Fruit fly (Drosophila melanogaster) whole organism, prepupa: Measurements from ENCODE around the gene CG13970.

Source experiments
- Blimp-1 ChIP-seq: fragments of 200-800 bp; sonication (Bioruptor generic); optimal IDR thresholded peaks from 3 replicates; lab custom pipeline; 2017; ENCODE audit warnings: missing biosample characterization, missing genetic modification characterization, mild to moderate bottlenecking, moderate library complexity, missing genetic modification reagents
- CG10669 ChIP-seq: fragments of 200-800 bp; sonication (Bioruptor generic); optimal IDR thresholded peaks from 3 replicates; lab custom pipeline; 2018; ENCODE audit warnings: missing biosample characterization, mild to moderate bottlenecking, missing genetic modification characterization, moderate library complexity
- CG11294 ChIP-seq: fragments of 200-800 bp; sonication (Bioruptor generic); IDR thresholded peaks from 2 replicates; pipeline ENCODE4 v1.3.6; 2022; ENCODE audit warnings: missing biosample characterization, missing genetic modification characterization
- CG11902 ChIP-seq: fragments of 200-800 bp; sonication (Bioruptor generic); optimal IDR thresholded peaks from 3 replicates; lab custom pipeline; 2016; ENCODE audit warnings: missing biosample characterization, missing genetic modification characterization
- CG15336 ChIP-seq: fragments of 200-800 bp; sonication (Bioruptor generic); IDR thresholded peaks from 2 replicates; pipeline ENCODE4 v1.3.6; 2022; ENCODE audit warnings: missing biosample characterization, missing genetic modification characterization
- CG1621 ChIP-seq: fragments of 200-800 bp; sonication (Bioruptor generic); optimal IDR thresholded peaks from 3 replicates; lab custom pipeline; 2018; ENCODE audit warnings: missing biosample characterization, mild to moderate bottlenecking, missing genetic modification characterization
- CG16779 ChIP-seq: fragments of 200-800 bp; sonication (Bioruptor generic); optimal IDR thresholded peaks from 3 replicates; lab custom pipeline; 2017; ENCODE audit warnings: missing biosample characterization, mild to moderate bottlenecking, missing genetic modification characterization
- CG3032 ChIP-seq: fragments of 200-800 bp; optimal IDR thresholded peaks from 2 replicates; lab custom pipeline; 2019; ENCODE audit warnings: missing biosample characterization, mild to moderate bottlenecking, missing genetic modification characterization, moderate library complexity
- CG31627 ChIP-seq: fragments of 200-800 bp; sonication (Bioruptor generic); optimal IDR thresholded peaks from 3 replicates; lab custom pipeline; 2016; ENCODE audit warnings: missing biosample characterization, missing genetic modification characterization
- CG32006 ChIP-seq: fragments of 200-800 bp; sonication (Bioruptor generic); optimal IDR thresholded peaks from 3 replicates; lab custom pipeline; 2017; ENCODE audit warnings: missing biosample characterization, mild to moderate bottlenecking, missing genetic modification characterization
- CG3919 ChIP-seq: fragments of 200-800 bp; sonication (Bioruptor generic); optimal IDR thresholded peaks from 3 replicates; lab custom pipeline; 2016; ENCODE audit warnings: missing biosample characterization, missing genetic modification characterization
- CG4318 ChIP-seq: fragments of 200-800 bp; sonication (Bioruptor generic); optimal IDR thresholded peaks from 3 replicates; lab custom pipeline; 2017; ENCODE audit warnings: missing biosample characterization, mild to moderate bottlenecking, missing genetic modification characterization
- CG6163 ChIP-seq: fragments of 200-800 bp; sonication (Bioruptor generic); IDR thresholded peaks from 3 replicates; pipeline ENCODE4 v1.3.6; 2022; ENCODE audit warnings: missing biosample characterization, missing genetic modification characterization
- CG6276 ChIP-seq: fragments of 200-800 bp; sonication (Bioruptor generic); optimal IDR thresholded peaks from 2 replicates; lab custom pipeline; 2017; ENCODE audit warnings: missing biosample characterization, mild to moderate bottlenecking, missing genetic modification characterization
- CG6792 ChIP-seq: fragments of 200-800 bp; sonication (Bioruptor generic); optimal IDR thresholded peaks from 3 replicates; lab custom pipeline; 2016; ENCODE audit warnings: missing biosample characterization, missing genetic modification characterization
- CG6808 ChIP-seq: fragments of 200-800 bp; sonication (Bioruptor generic); optimal IDR thresholded peaks from 3 replicates; lab custom pipeline; 2017; ENCODE audit warnings: missing biosample characterization, missing genetic modification characterization, mild to moderate bottlenecking, moderate library complexity, missing genetic modification reagents
- CG6854 ChIP-seq: fragments of 200-800 bp; sonication (Bioruptor generic); optimal IDR thresholded peaks from 2 replicates; lab custom pipeline; 2017; ENCODE audit warnings: missing biosample characterization, mild to moderate bottlenecking, missing genetic modification characterization
- CG7368 ChIP-seq: fragments of 200-800 bp; sonication (Bioruptor generic); optimal IDR thresholded peaks from 3 replicates; lab custom pipeline; 2016; ENCODE audit warnings: missing biosample characterization, missing genetic modification characterization
- CG8119 ChIP-seq: fragments of 200-800 bp; sonication (Bioruptor generic); IDR thresholded peaks from 3 replicates; pipeline ENCODE4 v1.3.6; 2022; ENCODE audit warnings: missing biosample characterization, missing genetic modification characterization
- CG8319 ChIP-seq: fragments of 200-800 bp; sonication (Bioruptor generic); optimal IDR thresholded peaks from 3 replicates; lab custom pipeline; 2016; ENCODE audit warnings: missing biosample characterization, missing genetic modification characterization
- Eip75B ChIP-seq: fragments of 200-800 bp; sonication (Bioruptor generic); optimal IDR thresholded peaks from 3 replicates; lab custom pipeline; 2016; ENCODE audit warnings: missing biosample characterization, missing genetic modification characterization
- Eip78C ChIP-seq: fragments of 200-800 bp; sonication (Bioruptor generic); peaks from one replicate; lab custom pipeline; 2016; ENCODE audit warnings: missing biosample characterization, missing genetic modification characterization
- Ets96B ChIP-seq: fragments of 200-800 bp; optimal IDR thresholded peaks from 2 replicates; lab custom pipeline; 2019; ENCODE audit warnings: missing biosample characterization, mild to moderate bottlenecking, missing genetic modification characterization, moderate library complexity
- Gug ChIP-seq: fragments of 200-800 bp; sonication (Bioruptor generic); IDR thresholded peaks from 2 replicates; pipeline ENCODE4 v1.3.6; 2022; ENCODE audit warnings: missing biosample characterization, missing genetic modification characterization
- Hr38 ChIP-seq: sonication (Bioruptor generic); optimal IDR thresholded peaks from 2 replicates; lab custom pipeline; 2016; ENCODE audit warnings: missing biosample characterization, missing genetic modification characterization
- Hr39 ChIP-seq: fragments of 200-800 bp; sonication (Bioruptor generic); optimal IDR thresholded peaks from 2 replicates; lab custom pipeline; 2016; ENCODE audit warnings: missing biosample characterization, missing genetic modification characterization
- Lpt ChIP-seq: fragments of 200-800 bp; sonication (Bioruptor generic); optimal IDR thresholded peaks from 3 replicates; lab custom pipeline; 2016; ENCODE audit warnings: missing biosample characterization, missing genetic modification characterization
- Met ChIP-seq: fragments of 200-800 bp; sonication (Bioruptor generic); optimal IDR thresholded peaks from 3 replicates; lab custom pipeline; 2016; ENCODE audit warnings: missing biosample characterization, missing genetic modification characterization
- OdsH ChIP-seq: fragments of 200-800 bp; sonication (Bioruptor generic); optimal IDR thresholded peaks from 3 replicates; lab custom pipeline; 2016; ENCODE audit warnings: missing biosample characterization, missing genetic modification characterization
- Smox ChIP-seq: fragments of 200-800 bp; sonication (Bioruptor generic); optimal IDR thresholded peaks from 3 replicates; lab custom pipeline; 2016; ENCODE audit warnings: missing biosample characterization, missing genetic modification characterization
- Sox102F ChIP-seq: fragments of 200-800 bp; sonication (Bioruptor generic); optimal IDR thresholded peaks from 2 replicates; lab custom pipeline; 2016; ENCODE audit warnings: missing biosample characterization, mild to moderate bottlenecking, missing genetic modification characterization
- Sox14 ChIP-seq: fragments of 200-800 bp; sonication (Bioruptor generic); optimal IDR thresholded peaks from 3 replicates; lab custom pipeline; 2016; ENCODE audit warnings: missing biosample characterization, missing genetic modification characterization
- Sox15 ChIP-seq: fragments of 200-800 bp; sonication (Bioruptor generic); optimal IDR thresholded peaks from 3 replicates; lab custom pipeline; 2016; ENCODE audit warnings: missing biosample characterization, missing genetic modification characterization
- acj6 ChIP-seq: fragments of 200-800 bp; sonication (Bioruptor generic); optimal IDR thresholded peaks from 3 replicates; lab custom pipeline; 2016; ENCODE audit warnings: missing biosample characterization, missing genetic modification characterization
- cyc ChIP-seq: fragments of 200-800 bp; sonication (Bioruptor generic); optimal IDR thresholded peaks from 3 replicates; lab custom pipeline; 2016; ENCODE audit warnings: missing biosample characterization, missing genetic modification characterization
- dac ChIP-seq: fragments of 200-800 bp; sonication (Bioruptor generic); optimal IDR thresholded peaks from 2 replicates; lab custom pipeline; 2017; ENCODE audit warnings: missing biosample characterization, mild to moderate bottlenecking, missing genetic modification characterization
- dsx ChIP-seq: fragments of 200-800 bp; optimal IDR thresholded peaks from 3 replicates; lab custom pipeline; 2019; ENCODE audit warnings: missing biosample characterization, mild to moderate bottlenecking, missing genetic modification characterization, moderate library complexity; ENCODE audit not compliant: poor library complexity, severe bottlenecking
- eg ChIP-seq: fragments of 200-800 bp; sonication (Bioruptor generic); IDR thresholded peaks from 3 replicates; pipeline ENCODE4 v1.3.6; 2022; ENCODE audit warnings: missing biosample characterization, missing genetic modification characterization
- esn ChIP-seq: fragments of 200-800 bp; sonication (Bioruptor generic); optimal IDR thresholded peaks from 2 replicates; lab custom pipeline; 2016; ENCODE audit warnings: missing biosample characterization, mild to moderate bottlenecking, missing genetic modification characterization, moderate library complexity
- fkh ChIP-seq: fragments of 200-800 bp; sonication (Bioruptor generic); optimal IDR thresholded peaks from 3 replicates; lab custom pipeline; 2017; ENCODE audit warnings: missing biosample characterization, mild to moderate bottlenecking, missing genetic modification characterization, moderate library complexity
- lz ChIP-seq: fragments of 200-800 bp; sonication (Bioruptor generic); optimal IDR thresholded peaks from 3 replicates; lab custom pipeline; 2016; ENCODE audit warnings: missing biosample characterization, missing genetic modification characterization
- net ChIP-seq: fragments of 200-800 bp; sonication (Bioruptor generic); optimal IDR thresholded peaks from 3 replicates; lab custom pipeline; 2016; ENCODE audit warnings: missing biosample characterization, missing genetic modification characterization
- spab ChIP-seq: fragments of 200-800 bp; sonication (Bioruptor generic); optimal IDR thresholded peaks from 2 replicates; lab custom pipeline; 2017; ENCODE audit warnings: missing biosample characterization, mild to moderate bottlenecking, missing genetic modification characterization, missing genetic modification reagents
- ss ChIP-seq, 2 experiments: fragments of 200-800 bp; sonication (Bioruptor generic); optimal IDR thresholded peaks; 2 replicates in 1 of 2; 3 replicates in 1 of 2; lab custom pipeline; 2017 to 2018; ENCODE audit warnings: mild to moderate bottlenecking in 2 of 2, missing biosample characterization in 2 of 2, missing genetic modification characterization in 2 of 2, moderate library complexity in 1 of 2
- svp ChIP-seq: fragments of 200-800 bp; sonication (Bioruptor generic); peaks from one replicate; lab custom pipeline; 2016; ENCODE audit warnings: missing biosample characterization, missing genetic modification characterization
- topi ChIP-seq: fragments of 200-800 bp; sonication (Bioruptor generic); optimal IDR thresholded peaks from 3 replicates; lab custom pipeline; 2016; ENCODE audit warnings: missing biosample characterization, missing genetic modification characterization
- vri ChIP-seq: fragments of 200-800 bp; sonication (Bioruptor generic); optimal IDR thresholded peaks from 3 replicates; lab custom pipeline; 2016; ENCODE audit warnings: missing biosample characterization, mild to moderate bottlenecking, missing genetic modification characterization

Gene CG13970

dm6 chr2L:20098194-20098593 lies 5.8 kb downstream of the CG13970 start:
- peak; percentile 8 for TF ChIP-seq fkh
- TF ChIP-seq CG6808 (GFP tag; lab: Kevin White, UChicago): no peak

dm6 chr2L:20097773-20098172 lies 6.2 kb downstream of the CG13970 start:
- no peak for TF ChIP-seq CG8319
- TF ChIP-seq CG4318 (GFP tag; lab: Kevin White, UChicago): no peak
- peak; percentile 34; the same call in 1 of the 3 replicates for TF ChIP-seq eg (GFP tag; lab: Robert Waterston, UW)
- peak; percentile 5; the same call in 1 of the 2 replicates for TF ChIP-seq CG11294 (GFP tag; lab: Robert Waterston, UW)
- peak; percentile 13 for TF ChIP-seq Eip78C (GFP tag; lab: Kevin White, UChicago)
- TF ChIP-seq fkh: peak; percentile 20
- TF ChIP-seq CG6792 (GFP tag; lab: Kevin White, UChicago): no peak
- no peak for TF ChIP-seq ss (GFP tag; optimal IDR thresholded peaks at IDR 0.05; lab: Kevin White, UChicago)
- TF ChIP-seq Met (GFP tag; lab: Kevin White, UChicago): no peak
- TF ChIP-seq lz: no peak

DNA sequence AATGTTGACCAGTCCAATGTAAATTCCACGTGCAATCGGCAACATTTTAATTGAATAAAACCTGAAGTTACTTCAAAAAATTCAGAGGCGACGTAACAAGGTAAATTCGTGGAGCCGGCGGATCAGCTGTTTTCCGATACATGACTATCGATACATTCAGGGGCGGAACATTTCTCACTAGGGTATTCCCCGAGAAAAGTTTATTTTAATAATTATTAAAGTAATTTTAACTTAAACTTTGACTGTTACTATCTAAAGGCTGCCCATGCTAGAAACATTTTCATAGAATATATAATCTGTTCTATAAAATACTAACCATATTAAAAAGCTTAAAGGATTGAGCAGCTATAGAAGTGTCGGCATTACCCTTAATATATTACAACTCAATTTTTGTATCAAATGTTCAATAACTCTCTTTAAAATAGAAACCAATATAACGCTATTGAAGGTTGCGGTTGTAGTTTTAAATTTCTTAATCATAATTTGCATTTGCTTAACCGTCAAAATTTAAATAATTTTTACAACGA lies 6.8 kb downstream of the CG13970 start, which contains the start of the genes mRpS18B and Kua:
Gene mRpS18B, minus strand, starts transcription at position 149 of the 527 bp plus-strand sequence.
Gene Kua, plus strand, starts transcription at position 477 of the 527 bp plus-strand sequence.
- TF ChIP-seq CG6276 (GFP tag; lab: Kevin White, UChicago) (no peak), Met (GFP tag; lab: Kevin White, UChicago) (peak; percentile 29), CG8119 (GFP tag; lab: Robert Waterston, UW) (peak; percentile 31; the same call in 1 of the 3 replicates), CG1621 (tag; lab: Kevin White, UChicago) (no peak), dsx (GFP tag; lab: Kevin White, UChicago) (no peak), acj6 (peak; percentile 43), CG6163 (GFP tag; lab: Robert Waterston, UW) (peak; percentile 66), Gug (GFP tag; lab: Robert Waterston, UW) (peak; percentile 15; the same call in 1 of the 2 replicates), fkh (no peak), Ets96B (tag; lab: Kevin White, UChicago) (peak; percentile 26), Eip75B (no peak), ss (GFP tag; optimal IDR thresholded peaks at IDR 0.05; lab: Kevin White, UChicago) (no peak), cyc (GFP tag; lab: Kevin White, UChicago) (peak; percentile 42), net (no peak), svp (no peak), CG6854 (GFP tag; lab: Kevin White, UChicago) (no peak), CG7368 (GFP tag; lab: Kevin White, UChicago) (no peak), Lpt (no peak), spab (GFP tag; lab: Kevin White, UChicago) (no peak), Hr39 (GFP tag; lab: Kevin White, UChicago) (peak; percentile 17), Sox15 (GFP tag; lab: Kevin White, UChicago) (no peak), Sox102F (no peak), CG3032 (tag; lab: Kevin White, UChicago) (peak; percentile 39), Smox (peak; percentile 43), Blimp-1 (GFP tag; lab: Kevin White, UChicago) (no peak), esn (GFP tag; lab: Kevin White, UChicago) (peak; percentile 57), CG16779 (tag; lab: Kevin White, UChicago) (no peak), Hr38 (GFP tag; lab: Kevin White, UChicago) (no peak), topi (GFP tag; lab: Kevin White, UChicago) (peak; percentile 23), CG10669 (GFP tag; lab: Kevin White, UChicago) (no peak), CG8319 (no peak), CG3919 (GFP tag; lab: Kevin White, UChicago) (peak; percentile 42), CG32006 (GFP tag; lab: Kevin White, UChicago) (peak; percentile 51), dac (no peak), OdsH (peak; percentile 36), CG11902 (peak; percentile 67), CG15336 (GFP tag; lab: Robert Waterston, UW) (0 out of 2 replicates have a peak, but pooled peaks have one; percentile 21), CG31627 (peak; percentile 15), Sox14 (GFP tag; lab: Kevin White, UChicago) (peak; percentile 9), CG11294 (GFP tag; lab: Robert Waterston, UW) (no peak), vri (GFP tag; lab: Kevin White, UChicago) (peak; percentile 41)
